Worm (Caenorhabditis elegans) whole organism, L3 larva: ENCODE results near the gene srg-4.

Experiments used
- nhr-43 ChIP-seq: sonication (generic microtip); optimal IDR thresholded peaks from 2 replicates; lab custom pipeline; 2016; ENCODE audit warnings: mild to moderate bottlenecking, missing genetic modification characterization, missing compliant biosample characterization; ENCODE audit not compliant: poor library complexity, severe bottlenecking
- nhr-76 ChIP-seq: fragments of 150-350 bp; sonication (generic microtip); optimal IDR thresholded peaks from 5 replicates; lab custom pipeline; 2014; ENCODE audit warnings: missing biosample characterization, missing genetic modification characterization
- skn-1 ChIP-seq: fragments of 150-350 bp; optimal IDR thresholded peaks from 2 replicates; lab custom pipeline; 2014; ENCODE audit warnings: missing biosample characterization, missing genetic modification characterization

ce11 chrIII:6279453-6279852 is 17.6 kb upstream of the srg-4 start:
- TF ChIP-seq nhr-43 (no peak), nhr-76 (tag; lab: Kevin White, UChicago) (no peak), skn-1 (tag; lab: Kevin White, UChicago) (no peak)
